Worm (Caenorhabditis elegans) whole organism, L2 larva: ENCODE data around the gene F11D11.6.

Experiments used
- C34F6.9 ChIP-seq: fragments of 150-350 bp; optimal IDR thresholded peaks from 2 replicates; lab custom pipeline; 2014; ENCODE audit warnings: missing biosample characterization, missing genetic modification characterization
- F13H6.1 ChIP-seq: sonication (generic microtip); optimal IDR thresholded peaks from 2 replicates; lab custom pipeline; 2016; ENCODE audit warnings: missing genetic modification characterization, missing compliant biosample characterization
- Y55F3AM.14 ChIP-seq: fragments of 200-800 bp; sonication (Bioruptor generic); optimal IDR thresholded peaks from 2 replicates; lab custom pipeline; 2018; ENCODE audit warnings: mild to moderate bottlenecking, missing genetic modification characterization, missing compliant biosample characterization
- alr-1 ChIP-seq: fragments of 150-350 bp; optimal IDR thresholded peaks from 2 replicates; lab custom pipeline; 2014; ENCODE audit warnings: missing biosample characterization, missing genetic modification characterization
- aly-2 ChIP-seq: fragments of 150-350 bp; optimal IDR thresholded peaks from 2 replicates; lab custom pipeline; 2014; ENCODE audit warnings: missing biosample characterization, missing genetic modification characterization
- ama-1 ChIP-seq: fragments of 150-350 bp; optimal IDR thresholded peaks from 2 replicates; lab custom pipeline; 2018; ENCODE audit warnings: inconsistent platforms
- blmp-1 ChIP-seq: sonication (generic microtip); optimal IDR thresholded peaks from 2 replicates; lab custom pipeline; 2017; ENCODE audit warnings: missing genetic modification characterization, mild to moderate bottlenecking, missing compliant biosample characterization, antibody characterized with exemption, moderate library complexity; ENCODE audit not compliant: insufficient read depth
- ceh-16 ChIP-seq: fragments of 150-350 bp; optimal IDR thresholded peaks from 2 replicates; lab custom pipeline; 2014; ENCODE audit warnings: missing biosample characterization, missing genetic modification characterization
- ceh-82 ChIP-seq: fragments of 150-350 bp; optimal IDR thresholded peaks from 2 replicates; lab custom pipeline; 2014; ENCODE audit warnings: missing biosample characterization, missing genetic modification characterization
- crh-2 ChIP-seq: sonication (generic microtip); optimal IDR thresholded peaks from 2 replicates; lab custom pipeline; 2017; ENCODE audit warnings: missing biosample characterization, missing genetic modification characterization
- egl-27 ChIP-seq: sonication (generic microtip); optimal IDR thresholded peaks from 3 replicates; lab custom pipeline; 2017; ENCODE audit warnings: missing biosample characterization, missing genetic modification reagents, missing genetic modification characterization
- elt-1 ChIP-seq: fragments of 150-350 bp; optimal IDR thresholded peaks from 2 replicates; lab custom pipeline; 2014; ENCODE audit warnings: missing biosample characterization, missing genetic modification characterization
- elt-3 ChIP-seq: sonication (generic microtip); optimal IDR thresholded peaks from 2 replicates; lab custom pipeline; 2017; ENCODE audit warnings: missing biosample characterization, missing genetic modification characterization
- fos-1 ChIP-seq: fragments of 150-350 bp; optimal IDR thresholded peaks from 2 replicates; lab custom pipeline; 2014; ENCODE audit warnings: missing biosample characterization, missing genetic modification characterization
- gmeb-1 ChIP-seq: fragments of 150-350 bp; optimal IDR thresholded peaks from 2 replicates; lab custom pipeline; 2014; ENCODE audit warnings: missing biosample characterization, missing genetic modification characterization
- lin-11 ChIP-seq: fragments of 150-350 bp; sonication (generic microtip); optimal IDR thresholded peaks from 2 replicates; lab custom pipeline; 2014; ENCODE audit warnings: missing biosample characterization, missing genetic modification characterization, inconsistent platforms, mixed read lengths
- lin-13 ChIP-seq: fragments of 150-350 bp; optimal IDR thresholded peaks from 2 replicates; lab custom pipeline; 2014; ENCODE audit warnings: missing biosample characterization, missing genetic modification reagents, missing genetic modification characterization
- lin-39 ChIP-seq: fragments of 150-350 bp; optimal IDR thresholded peaks from 2 replicates; lab custom pipeline; 2014; ENCODE audit warnings: missing biosample characterization, missing genetic modification reagents, missing genetic modification characterization
- lsy-2 ChIP-seq, 2 experiments: fragments of 150-350 bp in 1 of 2; sonication (generic microtip) in 1 of 2; optimal IDR thresholded peaks; 2 replicates each; lab custom pipeline; 2014 to 2017; ENCODE audit warnings: missing biosample characterization in 2 of 2, missing genetic modification characterization in 2 of 2
- mbf-1 ChIP-seq: sonication (generic microtip); optimal IDR thresholded peaks from 2 replicates; lab custom pipeline; 2017; ENCODE audit warnings: missing biosample characterization, missing genetic modification characterization
- nhr-11 ChIP-seq: fragments of 150-350 bp; optimal IDR thresholded peaks from 2 replicates; lab custom pipeline; 2014; ENCODE audit warnings: missing biosample characterization, missing genetic modification characterization
- nhr-12 ChIP-seq: fragments of 150-350 bp; optimal IDR thresholded peaks from 2 replicates; lab custom pipeline; 2014; ENCODE audit warnings: missing biosample characterization, missing genetic modification characterization
- nhr-129 ChIP-seq: fragments of 150-350 bp; optimal IDR thresholded peaks from 2 replicates; lab custom pipeline; 2014; ENCODE audit warnings: missing biosample characterization, missing genetic modification characterization
- nhr-21 ChIP-seq: fragments of 150-350 bp; optimal IDR thresholded peaks from 2 replicates; lab custom pipeline; 2014; ENCODE audit warnings: missing biosample characterization, missing genetic modification characterization
- nhr-237 ChIP-seq: fragments of 150-350 bp; optimal IDR thresholded peaks from 2 replicates; lab custom pipeline; 2014; ENCODE audit warnings: missing biosample characterization, missing genetic modification characterization
- nhr-25 ChIP-seq: fragments of 150-350 bp; sonication (generic microtip); optimal IDR thresholded peaks from 3 replicates; lab custom pipeline; 2014; ENCODE audit warnings: missing biosample characterization, missing genetic modification characterization
- nhr-6 ChIP-seq: fragments of 150-350 bp; optimal IDR thresholded peaks from 2 replicates; lab custom pipeline; 2014; ENCODE audit warnings: missing biosample characterization, missing genetic modification characterization
- peb-1 ChIP-seq: fragments of 150-350 bp; optimal IDR thresholded peaks from 2 replicates; lab custom pipeline; 2014; ENCODE audit warnings: missing biosample characterization, missing genetic modification characterization
- sem-4 ChIP-seq: fragments of 150-350 bp; optimal IDR thresholded peaks from 2 replicates; lab custom pipeline; 2014; ENCODE audit warnings: missing biosample characterization, missing genetic modification reagents, missing genetic modification characterization
- skn-1 ChIP-seq: sonication (generic microtip); optimal IDR thresholded peaks from 2 replicates; lab custom pipeline; 2017; ENCODE audit warnings: missing biosample characterization, missing genetic modification characterization
- sma-3 ChIP-seq: sonication (generic microtip); optimal IDR thresholded peaks from 2 replicates; lab custom pipeline; 2016; ENCODE audit warnings: missing genetic modification reagents, missing genetic modification characterization, missing compliant biosample characterization
- sma-9 ChIP-seq, 2 experiments: fragments of 150-350 bp in 1 of 2; sonication (generic microtip) in 1 of 2; optimal IDR thresholded peaks; 2 replicates each; lab custom pipeline; 2014 to 2016; ENCODE audit warnings: missing genetic modification characterization in 2 of 2, mild to moderate bottlenecking in 1 of 2, missing biosample characterization in 1 of 2, missing compliant biosample characterization in 1 of 2, missing genetic modification reagents in 1 of 2, moderate library complexity in 1 of 2
- snpc-4 ChIP-seq: fragments of 150-350 bp; optimal IDR thresholded peaks from 2 replicates; lab custom pipeline; 2014; ENCODE audit warnings: missing biosample characterization, missing genetic modification characterization
- unc-39 ChIP-seq: fragments of 150-350 bp; optimal IDR thresholded peaks from 2 replicates; lab custom pipeline; 2014; ENCODE audit warnings: missing biosample characterization, missing genetic modification characterization
- unc-55 ChIP-seq: fragments of 150-350 bp; sonication (generic microtip); optimal IDR thresholded peaks from 3 replicates; lab custom pipeline; 2014; ENCODE audit warnings: missing biosample characterization, missing genetic modification reagents, missing genetic modification characterization
- zag-1 ChIP-seq: fragments of 150-350 bp; optimal IDR thresholded peaks from 2 replicates; lab custom pipeline; 2014; ENCODE audit warnings: missing biosample characterization, missing genetic modification characterization
- ztf-1 ChIP-seq: fragments of 200-800 bp; sonication (Bioruptor generic); conservative IDR thresholded peaks from 2 replicates; pipeline ENCODE4 v1.3.6; 2022; ENCODE audit warnings: missing genetic modification characterization, missing compliant biosample characterization
- ztf-11 ChIP-seq: sonication (generic microtip); optimal IDR thresholded peaks from 2 replicates; lab custom pipeline; 2017; ENCODE audit warnings: missing biosample characterization, missing genetic modification characterization
- ztf-4 ChIP-seq: fragments of 150-350 bp; optimal IDR thresholded peaks from 2 replicates; lab custom pipeline; 2014; ENCODE audit warnings: missing biosample characterization, missing genetic modification characterization

The F11D11.6 gene

ce11 chrV:18712118-18712517, 40.8 kb downstream of the F11D11.6 start:
- no peak for TF ChIP-seq nhr-129
- no peak for TF ChIP-seq lin-39 (tag; lab: Kevin White, UChicago)
- no peak for TF ChIP-seq ceh-16 (tag; lab: Kevin White, UChicago)
- no peak for TF ChIP-seq ceh-82
- TF ChIP-seq sma-3 = no peak
- no peak for TF ChIP-seq peb-1 (tag; lab: Kevin White, UChicago)
- no peak for TF ChIP-seq nhr-25 (tag; lab: Kevin White, UChicago)
- TF ChIP-seq egl-27 (tag; lab: Kevin White, UChicago) = no peak
- no peak for TF ChIP-seq sma-9 (GFP tag; optimal IDR thresholded peaks at IDR 0.05; lab: Kevin White, UChicago)
- no peak for TF ChIP-seq sma-9 (tag; optimal IDR thresholded peaks at IDR 0.05; lab: Kevin White, UChicago)
- no peak for TF ChIP-seq fos-1
- TF ChIP-seq C34F6.9 (tag; lab: Kevin White, UChicago) = no peak
- no peak for TF ChIP-seq ztf-1 (GFP tag; lab: Robert Waterston, UW)
- TF ChIP-seq sem-4 (tag; lab: Kevin White, UChicago) = no peak
- TF ChIP-seq F13H6.1 (tag; lab: Kevin White, UChicago) = no peak
- TF ChIP-seq elt-3 (tag; lab: Kevin White, UChicago) = no peak
- no peak for TF ChIP-seq ztf-4
- no peak for TF ChIP-seq snpc-4 (tag; lab: Kevin White, UChicago)
- no peak for TF ChIP-seq ama-1 (lab: Kevin White, UChicago)

- TF ChIP-seq snpc-4 (tag; lab: Kevin White, UChicago) = no peak
- TF ChIP-seq sem-4 (tag; lab: Kevin White, UChicago) = no peak
- no peak for TF ChIP-seq gmeb-1 (tag; lab: Kevin White, UChicago)
- no peak for TF ChIP-seq lin-39 (tag; lab: Kevin White, UChicago)
- TF ChIP-seq nhr-237 (tag; lab: Kevin White, UChicago) = no peak
- no peak for TF ChIP-seq sma-9 (GFP tag; optimal IDR thresholded peaks at IDR 0.05; lab: Kevin White, UChicago)
- TF ChIP-seq sma-9 (tag; optimal IDR thresholded peaks at IDR 0.05; lab: Kevin White, UChicago) = no peak
- no peak for TF ChIP-seq nhr-21 (tag; lab: Kevin White, UChicago)
- no peak for TF ChIP-seq egl-27 (tag; lab: Kevin White, UChicago)
- TF ChIP-seq lin-11 (tag; lab: Kevin White, UChicago) = no peak
- no peak for TF ChIP-seq F13H6.1 (tag; lab: Kevin White, UChicago)
- TF ChIP-seq Y55F3AM.14 (GFP tag; lab: Kevin White, UChicago) = no peak
Observed at ce11 chrV:18711362-18711761, 41.6 kb downstream of the F11D11.6 start.

ce11 chrV:18710045-18710490, 42.9 kb downstream of the F11D11.6 start:
- no peak for TF ChIP-seq lin-11 (tag; lab: Kevin White, UChicago)
- TF ChIP-seq elt-3 (tag; lab: Kevin White, UChicago) = no peak
- peak; percentile 28 for TF ChIP-seq C34F6.9 (tag; lab: Kevin White, UChicago)
- peak; percentile 33 for TF ChIP-seq lin-13 (GFP tag; lab: Kevin White, UChicago)
- peak; percentile 68 for TF ChIP-seq unc-55 (GFP tag; lab: Kevin White, UChicago)
- TF ChIP-seq ztf-11 (tag; lab: Kevin White, UChicago) = no peak
- no peak for TF ChIP-seq Y55F3AM.14 (GFP tag; lab: Kevin White, UChicago)
- TF ChIP-seq unc-39 (tag; lab: Kevin White, UChicago) = no peak
- TF ChIP-seq sem-4 (tag; lab: Kevin White, UChicago) = peak; percentile 88
- TF ChIP-seq nhr-11 (tag; lab: Kevin White, UChicago) = no peak
- no peak for TF ChIP-seq skn-1
- TF ChIP-seq gmeb-1 (tag; lab: Kevin White, UChicago) = no peak
- TF ChIP-seq lsy-2 (tag; optimal IDR thresholded peaks at IDR 0.05; lab: Kevin White, UChicago) = peak in 1 of 2 experiments; percentile 64
- TF ChIP-seq aly-2 = no peak
- TF ChIP-seq elt-1 = no peak
- no peak for TF ChIP-seq nhr-237 (tag; lab: Kevin White, UChicago)
- no peak for TF ChIP-seq nhr-12

ce11 chrV:18709203-18709860, 43.6 kb downstream of the F11D11.6 start, which contains the start of gene Y17D7C.6:
Gene Y17D7C.6, plus strand, starts transcription at chrV:18709810.
- TF ChIP-seq sem-4 (tag; lab: Kevin White, UChicago) = no peak
- no peak for TF ChIP-seq ama-1 (lab: Kevin White, UChicago)
- no peak for TF ChIP-seq gmeb-1 (tag; lab: Kevin White, UChicago)
- no peak for TF ChIP-seq crh-2 (tag; lab: Kevin White, UChicago)
- TF ChIP-seq C34F6.9 (tag; lab: Kevin White, UChicago) = no peak
- no peak for TF ChIP-seq nhr-11 (tag; lab: Kevin White, UChicago)
- no peak for TF ChIP-seq ceh-82
- TF ChIP-seq ztf-4 = no peak
- TF ChIP-seq skn-1 = no peak
- TF ChIP-seq alr-1 (tag; lab: Kevin White, UChicago) = no peak
- TF ChIP-seq nhr-25 (tag; lab: Kevin White, UChicago) = no peak
- no peak for TF ChIP-seq Y55F3AM.14 (GFP tag; lab: Kevin White, UChicago)
- no peak for TF ChIP-seq unc-55 (GFP tag; lab: Kevin White, UChicago)
- no peak for TF ChIP-seq lin-39 (tag; lab: Kevin White, UChicago)
- no peak for TF ChIP-seq nhr-6 (tag; lab: Kevin White, UChicago)
- TF ChIP-seq blmp-1 = no peak
- no peak for TF ChIP-seq mbf-1 (tag; lab: Kevin White, UChicago)
- no peak for TF ChIP-seq zag-1 (tag; lab: Kevin White, UChicago)
